Worm (Caenorhabditis elegans) whole organism, midembryonic: Measurements from ENCODE around the gene ZK666.14.

Experiments
- T22C8.4 ChIP-seq: fragments of 200-800 bp; sonication (Bioruptor generic); IDR thresholded peaks from 2 replicates; pipeline ENCODE4 v1.3.6; 2022; ENCODE audit warnings: missing genetic modification characterization, missing compliant biosample characterization
- cog-1 ChIP-seq: sonication (generic microtip); optimal IDR thresholded peaks from 2 replicates; lab custom pipeline; 2016; ENCODE audit warnings: missing genetic modification characterization, missing compliant biosample characterization
- flt-1 ChIP-seq: fragments of 200-800 bp; sonication (Bioruptor generic); IDR thresholded peaks from 2 replicates; pipeline ENCODE4 v1.3.6; 2022; ENCODE audit warnings: missing genetic modification characterization, missing compliant biosample characterization
- klf-2 ChIP-seq: fragments of 200-800 bp; sonication (Bioruptor generic); conservative IDR thresholded peaks from 2 replicates; pipeline ENCODE4 v1.3.6; 2022; ENCODE audit warnings: missing genetic modification reagents, missing genetic modification characterization, missing compliant biosample characterization
- med-1 ChIP-seq: sonication (generic microtip); optimal IDR thresholded peaks from 2 replicates; lab custom pipeline; 2017; ENCODE audit warnings: missing genetic modification characterization, mild to moderate bottlenecking, missing compliant biosample characterization, antibody characterized with exemption, missing genetic modification reagents; ENCODE audit not compliant: insufficient read depth
- ref-1 ChIP-seq: fragments of 200-800 bp; sonication (Bioruptor generic); conservative IDR thresholded peaks from 2 replicates; pipeline ENCODE4 v1.3.6; 2022; ENCODE audit warnings: missing genetic modification reagents, missing genetic modification characterization, missing compliant biosample characterization
- tab-1 ChIP-seq: fragments of 200-800 bp; sonication (Bioruptor generic); IDR thresholded peaks from 2 replicates; pipeline ENCODE4 v1.3.6; 2022; ENCODE audit warnings: missing genetic modification characterization, missing compliant biosample characterization
- ztf-29 ChIP-seq: fragments of 200-800 bp; sonication (Bioruptor generic); IDR thresholded peaks from 2 replicates; pipeline ENCODE4 v1.3.6; 2022; ENCODE audit warnings: missing genetic modification reagents, missing genetic modification characterization, missing compliant biosample characterization

ce11 chrII:10445738-10446137 lies 48.8 kb upstream of the ZK666.14 start:
- TF ChIP-seq klf-2 (GFP tag; lab: Robert Waterston, UW): no peak
- no peak for TF ChIP-seq ref-1 (GFP tag; lab: Robert Waterston, UW)
- TF ChIP-seq tab-1: no peak
- no peak for TF ChIP-seq med-1 (GFP tag; lab: Kevin White, UChicago)
- TF ChIP-seq ztf-29: no peak
- no peak for TF ChIP-seq T22C8.4 (GFP tag; lab: Robert Waterston, UW)
- no peak for TF ChIP-seq flt-1 (GFP tag; lab: Robert Waterston, UW)
- no peak for TF ChIP-seq cog-1 (tag; lab: Kevin White, UChicago)
